Worm (Caenorhabditis elegans) whole organism, L4 larva: ENCODE measurements around the gene wrt-7.

Experiments
- F10B5.3 ChIP-seq: sonication (generic microtip); optimal IDR thresholded peaks from 2 replicates; lab custom pipeline; 2016; ENCODE audit warnings: mild to moderate bottlenecking, missing genetic modification characterization, missing compliant biosample characterization
- Y5F2A.4 ChIP-seq: fragments of 200-800 bp; sonication (Bioruptor generic); optimal IDR thresholded peaks from 2 replicates; lab custom pipeline; 2018; ENCODE audit warnings: mild to moderate bottlenecking, missing genetic modification characterization, missing compliant biosample characterization
- ZK337.2 ChIP-seq: fragments of 200-800 bp; sonication (Bioruptor generic); IDR thresholded peaks from 2 replicates; pipeline ENCODE4 v1.3.6; 2022; ENCODE audit warnings: missing genetic modification reagents, missing genetic modification characterization, missing compliant biosample characterization
- ZK546.5 ChIP-seq, 2 experiments: sonication (generic microtip); optimal IDR thresholded peaks; 2 replicates each; lab custom pipeline; 2017; ENCODE audit warnings: missing biosample characterization in 2 of 2, missing genetic modification characterization in 2 of 2
- aha-1 ChIP-seq: fragments of 150-350 bp; peaks from one replicate; lab custom pipeline; 2014; ENCODE audit warnings: missing biosample characterization, missing genetic modification characterization
- arid-1 ChIP-seq: fragments of 200-800 bp; sonication (Bioruptor generic); conservative IDR thresholded peaks from 2 replicates; pipeline ENCODE4 v1.3.6; 2022; ENCODE audit warnings: missing genetic modification reagents, missing genetic modification characterization, missing compliant biosample characterization
- ceh-20 ChIP-seq: fragments of 200-800 bp; sonication (Bioruptor generic); IDR thresholded peaks from 2 replicates; pipeline ENCODE4 v1.3.6; 2022; ENCODE audit warnings: missing genetic modification reagents, missing genetic modification characterization, missing compliant biosample characterization
- ceh-32 ChIP-seq: sonication (generic microtip); optimal IDR thresholded peaks from 2 replicates; lab custom pipeline; 2016; ENCODE audit warnings: mild to moderate bottlenecking, missing genetic modification characterization, missing compliant biosample characterization; ENCODE audit not compliant: poor library complexity
- ceh-62 ChIP-seq: sonication (generic microtip); optimal IDR thresholded peaks from 2 replicates; lab custom pipeline; 2017; ENCODE audit warnings: missing biosample characterization, missing genetic modification characterization
- ces-1 ChIP-seq: fragments of 150-350 bp; sonication (generic microtip); optimal IDR thresholded peaks from 4 replicates; lab custom pipeline; 2014; ENCODE audit warnings: missing biosample characterization, missing genetic modification reagents, missing genetic modification characterization
- daf-16 ChIP-seq, 3 experiments: sonication (generic microtip); optimal IDR thresholded peaks; 2 replicates each; lab custom pipeline; 2016 to 2017; ENCODE audit warnings: missing genetic modification characterization in 3 of 3, missing genetic modification reagents in 3 of 3, mild to moderate bottlenecking in 2 of 3, missing compliant biosample characterization in 2 of 3, missing biosample characterization in 1 of 3, moderate library complexity in 1 of 3
- daf-19 ChIP-seq: fragments of 200-800 bp; sonication (Bioruptor generic); conservative IDR thresholded peaks from 2 replicates; pipeline ENCODE4 v1.3.6; 2022; ENCODE audit warnings: missing genetic modification characterization, missing compliant biosample characterization
- dmd-6 ChIP-seq: fragments of 200-800 bp; sonication (Bioruptor generic); IDR thresholded peaks from 2 replicates; pipeline ENCODE4 v1.3.6; 2022; ENCODE audit warnings: missing genetic modification reagents, missing genetic modification characterization, missing compliant biosample characterization
- egl-27 ChIP-seq: sonication (generic microtip); optimal IDR thresholded peaks from 3 replicates; lab custom pipeline; 2017; ENCODE audit warnings: missing biosample characterization, missing genetic modification reagents, missing genetic modification characterization
- hlh-11 ChIP-seq: fragments of 200-800 bp; sonication (Bioruptor generic); optimal IDR thresholded peaks from 2 replicates; lab custom pipeline; 2018; ENCODE audit warnings: mild to moderate bottlenecking, missing genetic modification characterization, missing compliant biosample characterization
- hlh-30 ChIP-seq: sonication (generic microtip); optimal IDR thresholded peaks from 2 replicates; lab custom pipeline; 2017; ENCODE audit warnings: antibody characterized with exemption, mild to moderate bottlenecking, missing genetic modification characterization, missing compliant biosample characterization; ENCODE audit not compliant: insufficient read depth
- hmg-1.1 ChIP-seq: fragments of 200-800 bp; sonication (Bioruptor generic); IDR thresholded peaks from 2 replicates; pipeline ENCODE4 v1.3.6; 2022; ENCODE audit warnings: missing genetic modification reagents, missing genetic modification characterization, missing compliant biosample characterization
- lim-7 ChIP-seq: fragments of 200-800 bp; sonication (Bioruptor generic); IDR thresholded peaks from 2 replicates; pipeline ENCODE4 v1.3.6; 2022; ENCODE audit warnings: missing genetic modification characterization, missing compliant biosample characterization
- lir-3 ChIP-seq: sonication (generic microtip); optimal IDR thresholded peaks from 2 replicates; lab custom pipeline; 2016; ENCODE audit warnings: mild to moderate bottlenecking, missing genetic modification characterization, missing compliant biosample characterization
- madf-5 ChIP-seq, 2 experiments: fragments of 200-800 bp; sonication (Bioruptor generic); IDR thresholded peaks; 2 replicates each; pipeline ENCODE4 v1.3.6; 2022; ENCODE audit warnings: missing compliant biosample characterization in 2 of 2, missing genetic modification characterization in 2 of 2
- mdl-1 ChIP-seq, 2 experiments: fragments of 150-350 bp in 1 of 2; sonication (generic microtip) in 1 of 2; optimal IDR thresholded peaks; 2 replicates each; lab custom pipeline; 2014 to 2017; ENCODE audit warnings: missing biosample characterization in 2 of 2, missing genetic modification characterization in 2 of 2
- mep-1 ChIP-seq: fragments of 150-350 bp; sonication (generic microtip); optimal IDR thresholded peaks from 3 replicates; lab custom pipeline; 2014; ENCODE audit warnings: missing biosample characterization, missing genetic modification characterization
- mxl-2 ChIP-seq: fragments of 200-800 bp; sonication (Bioruptor generic); conservative IDR thresholded peaks from 2 replicates; pipeline ENCODE4 v1.3.6; 2022; ENCODE audit warnings: missing genetic modification reagents, missing genetic modification characterization, missing compliant biosample characterization
- nhr-11 ChIP-seq: fragments of 150-350 bp; optimal IDR thresholded peaks from 2 replicates; lab custom pipeline; 2014; ENCODE audit warnings: missing biosample characterization, missing genetic modification characterization
- nhr-28 ChIP-seq: fragments of 150-350 bp; optimal IDR thresholded peaks from 2 replicates; lab custom pipeline; 2014; ENCODE audit warnings: missing biosample characterization, missing genetic modification characterization
- nhr-41 ChIP-seq: fragments of 200-800 bp; sonication (Bioruptor generic); IDR thresholded peaks from 2 replicates; pipeline ENCODE4 v1.3.6; 2022; ENCODE audit warnings: missing genetic modification reagents, missing genetic modification characterization, missing compliant biosample characterization
- nhr-42 ChIP-seq: fragments of 200-800 bp; sonication (Bioruptor generic); IDR thresholded peaks from 2 replicates; pipeline ENCODE4 v1.3.6; 2022; ENCODE audit warnings: missing genetic modification characterization, missing compliant biosample characterization
- nhr-6 ChIP-seq: fragments of 150-350 bp; optimal IDR thresholded peaks from 2 replicates; lab custom pipeline; 2014; ENCODE audit warnings: missing biosample characterization, missing genetic modification characterization
- pha-4 ChIP-seq, 2 experiments: fragments of 150-350 bp in 1 of 2; fragments of 200-800 bp in 1 of 2; sonication (Bioruptor generic) in 1 of 2; IDR thresholded peaks in 1 of 2; optimal IDR thresholded peaks in 1 of 2; 2 replicates each; pipeline versions ENCODE4 v1.3.6 to Lab custom; 2014 to 2022; ENCODE audit warnings: missing genetic modification characterization in 2 of 2, missing genetic modification reagents in 2 of 2, missing biosample characterization in 1 of 2, missing compliant biosample characterization in 1 of 2
- pqm-1 ChIP-seq: sonication (generic microtip); optimal IDR thresholded peaks from 2 replicates; lab custom pipeline; 2017; ENCODE audit warnings: missing biosample characterization, missing genetic modification characterization
- skn-1 ChIP-seq: fragments of 150-350 bp; optimal IDR thresholded peaks from 2 replicates; lab custom pipeline; 2014; ENCODE audit warnings: missing biosample characterization, missing genetic modification characterization
- spr-1 ChIP-seq: sonication (generic microtip); optimal IDR thresholded peaks from 2 replicates; lab custom pipeline; 2016; ENCODE audit warnings: mild to moderate bottlenecking, missing genetic modification characterization, missing compliant biosample characterization
- spr-3 ChIP-seq: fragments of 200-800 bp; sonication (Bioruptor generic); optimal IDR thresholded peaks from 2 replicates; lab custom pipeline; 2018; ENCODE audit warnings: mild to moderate bottlenecking, missing genetic modification characterization, missing compliant biosample characterization
- unc-39 ChIP-seq: sonication (generic microtip); optimal IDR thresholded peaks from 2 replicates; lab custom pipeline; 2017; ENCODE audit warnings: missing biosample characterization, missing genetic modification characterization
- zfp-2 ChIP-seq: sonication (generic microtip); optimal IDR thresholded peaks from 2 replicates; lab custom pipeline; 2016; ENCODE audit warnings: mild to moderate bottlenecking, missing genetic modification characterization, missing compliant biosample characterization
- ztf-7 ChIP-seq: fragments of 150-350 bp; optimal IDR thresholded peaks from 2 replicates; lab custom pipeline; 2014; ENCODE audit warnings: missing biosample characterization, missing genetic modification characterization

Gene wrt-7

DNA sequence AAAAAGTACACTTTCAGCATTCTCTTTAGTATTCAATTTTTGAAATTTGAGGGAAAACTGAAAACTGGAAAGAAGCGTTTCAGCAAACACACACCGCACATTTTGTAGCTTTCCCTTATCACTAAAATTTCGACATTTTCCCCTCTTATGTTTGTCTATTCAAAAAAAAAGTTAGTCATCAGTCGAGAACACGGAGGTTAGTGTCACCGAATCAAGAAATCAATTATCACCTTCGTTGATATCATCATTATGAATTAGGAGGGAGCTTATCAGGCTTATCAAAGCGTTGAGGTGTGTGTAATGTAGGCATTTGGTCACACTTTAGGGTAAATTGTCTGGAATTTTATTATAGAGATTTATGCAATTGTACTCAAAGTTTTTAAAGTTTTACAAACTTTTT, 38.7 kb downstream of the wrt-7 start, which contains the start of gene cpr-3 (continued):
- TF ChIP-seq ZK546.5 (tag; optimal IDR thresholded peaks at IDR 0.05; lab: Kevin White, UChicago) (no peak), Y5F2A.4 (no peak), madf-5 (GFP tag; IDR thresholded peaks at IDR 0.05; lab: Robert Waterston, UW) (no peak), dmd-6 (GFP tag; lab: Robert Waterston, UW) (peak; percentile 95), ces-1 (GFP tag; lab: Kevin White, UChicago) (no peak), hmg-1.1 (no peak), mxl-2 (GFP tag; lab: Robert Waterston, UW) (no peak), nhr-11 (tag; lab: Kevin White, UChicago) (no peak), spr-1 (tag; lab: Kevin White, UChicago) (no peak), pqm-1 (tag; lab: Kevin White, UChicago) (peak; percentile 99), spr-3 (GFP tag; lab: Kevin White, UChicago) (no peak), lir-3 (no peak), F10B5.3 (tag; lab: Kevin White, UChicago) (no peak), nhr-42 (GFP tag; lab: Robert Waterston, UW) (no peak), ceh-32 (tag; lab: Kevin White, UChicago) (no peak), mdl-1 (tag; optimal IDR thresholded peaks at IDR 0.05; lab: Kevin White, UChicago) (peak in 1 of 2 experiments; percentile 30), skn-1 (tag; lab: Kevin White, UChicago) (no peak), arid-1 (GFP tag; lab: Robert Waterston, UW) (no peak), hlh-30 (tag; lab: Kevin White, UChicago) (peak; percentile 49), ztf-7 (peak; percentile 31), nhr-6 (tag; lab: Kevin White, UChicago) (peak; percentile 99), aha-1 (tag; lab: Kevin White, UChicago) (no peak), ceh-20 (GFP tag; lab: Robert Waterston, UW) (no peak), nhr-28 (tag; lab: Kevin White, UChicago) (peak; percentile 98), daf-19 (GFP tag; lab: Robert Waterston, UW) (no peak), unc-39 (tag; lab: Kevin White, UChicago) (no peak)

DNA sequence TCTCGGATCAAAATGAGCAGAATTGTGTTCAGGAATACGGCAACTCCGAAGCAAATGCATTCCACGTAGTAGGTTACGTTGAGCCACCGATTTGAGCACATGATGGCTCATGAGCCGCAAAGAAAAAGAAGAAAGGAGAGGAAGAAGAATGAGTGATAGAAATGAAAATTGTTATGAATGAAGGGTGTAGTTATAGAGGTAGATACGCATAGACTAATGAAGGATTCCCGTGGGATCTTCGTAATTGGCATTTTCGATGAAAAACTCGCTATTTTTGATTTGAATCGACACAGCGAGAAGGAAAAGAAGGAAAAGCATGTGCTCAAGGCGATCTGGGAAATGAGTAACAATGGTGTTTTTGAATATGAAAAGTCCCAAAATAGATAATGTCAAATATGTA, 43.4 kb downstream of the wrt-7 start, which contains the start of gene str-96:
Gene str-96, minus strand, starts transcription at position 101 of the 400 bp plus-strand sequence.
- TF ChIP-seq nhr-28 (tag; lab: Kevin White, UChicago) (no peak), spr-1 (tag; lab: Kevin White, UChicago) (no peak), mep-1 (tag; lab: Kevin White, UChicago) (no peak), daf-16 (GFP tag; optimal IDR thresholded peaks at IDR 0.05; lab: Kevin White, UChicago) (no peak), daf-16 (tag; optimal IDR thresholded peaks at IDR 0.05; lab: Kevin White, UChicago) (no peak), F10B5.3 (tag; lab: Kevin White, UChicago) (no peak), lim-7 (GFP tag; lab: Robert Waterston, UW) (no peak), zfp-2 (tag; lab: Kevin White, UChicago) (no peak)

DNA sequence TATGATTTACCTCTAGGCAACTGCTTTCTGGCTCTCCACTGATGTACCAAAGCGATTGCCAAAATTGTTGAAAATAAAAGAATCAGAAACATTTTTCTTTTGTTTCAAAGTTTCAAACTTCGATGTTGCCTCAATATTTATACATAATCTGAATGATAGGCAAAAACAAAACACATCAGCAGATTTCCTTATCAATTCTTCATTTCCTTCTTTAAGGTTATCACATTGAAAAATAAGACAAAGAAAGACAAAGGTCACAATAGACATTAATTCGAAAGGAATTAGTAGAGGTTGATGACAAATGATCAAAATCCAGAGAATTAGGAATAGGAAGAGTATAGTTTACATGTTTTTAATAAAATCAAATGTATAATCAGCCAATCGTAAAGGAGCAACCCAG, 46.3 kb downstream of the wrt-7 start, which contains the start of gene cyp-34A2:
Gene cyp-34A2, minus strand, starts transcription at position 101 of the 400 bp plus-strand sequence.
- no peak for TF ChIP-seq F10B5.3 (tag; lab: Kevin White, UChicago)
- no peak for TF ChIP-seq ceh-62 (tag; lab: Kevin White, UChicago)
- no peak for TF ChIP-seq lim-7 (GFP tag; lab: Robert Waterston, UW)
- TF ChIP-seq nhr-41 (GFP tag; lab: Robert Waterston, UW), result no peak
- no peak for TF ChIP-seq egl-27 (tag; lab: Kevin White, UChicago)
- no peak for TF ChIP-seq hlh-11
- no peak for TF ChIP-seq mdl-1 (tag; optimal IDR thresholded peaks at IDR 0.05; lab: Kevin White, UChicago)
- TF ChIP-seq ZK337.2 (GFP tag; lab: Robert Waterston, UW), result no peak
- no peak for TF ChIP-seq mxl-2 (GFP tag; lab: Robert Waterston, UW)
- TF ChIP-seq pha-4 (GFP tag; IDR thresholded peaks at IDR 0.05; lab: Robert Waterston, UW), result no peak
- TF ChIP-seq pha-4 (tag; optimal IDR thresholded peaks at IDR 0.05; lab: Kevin White, UChicago), result no peak
